Fruit fly (Drosophila melanogaster): Measurements from ENCODE around the gene CG12713.

Gene CG12713

DNA sequence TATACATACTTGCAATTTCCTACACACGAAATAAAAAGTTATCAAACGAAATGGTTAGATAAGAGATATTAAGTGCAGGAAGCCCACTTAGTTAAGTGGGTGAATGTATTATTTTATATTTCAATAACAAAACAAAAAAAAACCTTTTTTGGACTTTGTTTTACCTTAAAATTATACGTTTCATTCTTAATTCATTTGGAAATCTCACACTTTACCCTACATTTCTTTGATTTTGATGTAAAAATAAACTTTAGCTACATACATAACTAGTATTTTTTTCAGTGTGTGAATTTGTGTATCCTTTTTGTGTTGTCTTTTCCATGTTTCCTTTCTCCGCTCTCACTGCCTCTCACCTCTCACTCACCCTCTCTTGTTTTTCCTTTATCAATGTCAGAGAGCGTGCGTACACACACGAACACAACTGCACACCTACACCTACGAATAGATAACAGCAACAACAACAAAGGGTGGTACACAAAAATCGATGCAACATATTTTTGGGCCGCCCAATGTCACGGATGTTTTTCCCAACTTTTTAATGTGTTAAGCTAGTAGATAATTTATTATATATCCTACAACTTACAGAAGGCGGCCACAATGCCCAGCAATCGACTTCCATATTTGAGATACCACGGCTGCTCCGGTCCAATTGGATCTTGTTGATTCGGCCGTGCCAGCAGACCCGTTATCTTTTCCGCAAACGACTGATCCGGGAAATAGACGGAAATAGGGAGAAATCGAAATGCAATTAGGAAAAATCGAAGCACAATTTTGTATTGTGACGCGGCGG lies 16.7 kb upstream of the CG12713 start (continued):
- TF ChIP-seq CG14014 (GFP tag; IDR thresholded peaks at IDR 0.05) (peak; percentile 48; the same call in 1 of the 2 replicates), bsh (GFP tag; optimal IDR thresholded peaks at IDR 0.05) (peak; percentile 77 to 78), CG1602 (GFP tag; optimal IDR thresholded peaks at IDR 0.05) (peak; percentile 60), zf30C (GFP tag; optimal IDR thresholded peaks at IDR 0.05) (peak; percentile 95), CG13123 (GFP tag; optimal IDR thresholded peaks at IDR 0.05) (no peak), CG12659 (GFP tag; optimal IDR thresholded peaks at IDR 0.05) (peak; percentile 54), zfh1 (GFP tag; IDR thresholded peaks at IDR 0.05) (0 out of 3 replicates have a peak, but pooled peaks have one; percentile 39), lola (GFP tag; optimal IDR thresholded peaks at IDR 0.05) (peak in 1 of 3 experiments; percentile 71), CG33213 (GFP tag; optimal IDR thresholded peaks at IDR 0.05) (no peak), esg (GFP tag; conservative IDR thresholded peaks at IDR 0.05) (peak; percentile 68), Myb (GFP tag; optimal IDR thresholded peaks at IDR 0.05) (peak; percentile 6), CG9437 (GFP tag; optimal IDR thresholded peaks at IDR 0.05) (peak; percentile 57), Asciz (GFP tag; optimal IDR thresholded peaks at IDR 0.05) (peak; percentile 24), Pdp1 (GFP tag; optimal IDR thresholded peaks at IDR 0.05) (peak; percentile 59 to 65), chn (GFP tag; optimal IDR thresholded peaks at IDR 0.05) (peak; percentile 6), tap (tag; optimal IDR thresholded peaks at IDR 0.05) (no peak), Kr (GFP tag; optimal IDR thresholded peaks at IDR 0.05) (no peak), Chrac-16 (GFP tag; optimal IDR thresholded peaks at IDR 0.05) (peak; percentile 65), CG14050 (GFP tag; IDR thresholded peaks at IDR 0.05) (peak; percentile 50; the same call in 1 of the 3 replicates), CG1792 (GFP tag; optimal IDR thresholded peaks at IDR 0.05) (no peak), maf-S (GFP tag; optimal IDR thresholded peaks at IDR 0.05) (peak; percentile 44), CG7839 (tag; optimal IDR thresholded peaks at IDR 0.05) (peak; percentile 84), ase (GFP tag; IDR thresholded peaks at IDR 0.05) (0 out of 3 replicates have a peak, but pooled peaks have one; percentile 5), CG32532 (GFP tag; IDR thresholded peaks at IDR 0.05) (peak; percentile 61; the same call in 1 of the 2 replicates), prd (optimal IDR thresholded peaks at IDR 0.05) (no peak), prd (GFP tag; IDR thresholded peaks at IDR 0.05) (peak; percentile 58; the same call in 2 of the 3 replicates), CG12155 (GFP tag; optimal IDR thresholded peaks at IDR 0.05) (peak; percentile 65), NC2α (GFP tag; optimal IDR thresholded peaks at IDR 0.05) (no peak), slbo (GFP tag; IDR thresholded peaks at IDR 0.05) (peak; percentile 71), dpn (GFP tag; optimal IDR thresholded peaks at IDR 0.05) (peak; percentile 50 to 66), Poxn (GFP tag; IDR thresholded peaks at IDR 0.05) (no peak), fu2 (GFP tag; optimal IDR thresholded peaks at IDR 0.05) (peak; percentile 22), Sox100B (GFP tag; optimal IDR thresholded peaks at IDR 0.05) (peak; percentile 75), pan (optimal IDR thresholded peaks at IDR 0.05) (no peak), pan (GFP tag; optimal IDR thresholded peaks at IDR 0.05 in 1 of 2, IDR thresholded peaks at IDR 0.05 in 1 of 2) (peak in 1 of 2 experiments; percentile 61), BEAF-32 (GFP tag; optimal IDR thresholded peaks at IDR 0.05) (no peak), CG33557 (GFP tag; optimal IDR thresholded peaks at IDR 0.05) (peak; percentile 32), Dad (GFP tag; optimal IDR thresholded peaks at IDR 0.05) (no peak), gro (GFP tag; optimal IDR thresholded peaks at IDR 0.05) (peak; percentile 8), HHEX (GFP tag; optimal IDR thresholded peaks at IDR 0.05) (peak; percentile 69), org-1 (GFP tag; optimal IDR thresholded peaks at IDR 0.05) (peak; percentile 67), CG8089 (GFP tag; optimal IDR thresholded peaks at IDR 0.05) (peak; percentile 27), sima (GFP tag; optimal IDR thresholded peaks at IDR 0.05) (no peak), ci (GFP tag; IDR thresholded peaks at IDR 0.05) (peak; percentile 72; the same call in 1 of the 3 replicates), mirr (GFP tag; optimal IDR thresholded peaks at IDR 0.05) (no peak), Antp (GFP tag; optimal IDR thresholded peaks at IDR 0.05) (no peak), Six4 (GFP tag; optimal IDR thresholded peaks at IDR 0.05) (peak; percentile 39), CG12391 (tag; optimal IDR thresholded peaks at IDR 0.05) (peak; percentile 84), Mes4 (GFP tag; optimal IDR thresholded peaks at IDR 0.05) (no peak)

All from whole organism, embryonic.